Worm (Caenorhabditis elegans): ENCODE data around the gene C45B11.9.

C45B11.9 gene

DNA sequence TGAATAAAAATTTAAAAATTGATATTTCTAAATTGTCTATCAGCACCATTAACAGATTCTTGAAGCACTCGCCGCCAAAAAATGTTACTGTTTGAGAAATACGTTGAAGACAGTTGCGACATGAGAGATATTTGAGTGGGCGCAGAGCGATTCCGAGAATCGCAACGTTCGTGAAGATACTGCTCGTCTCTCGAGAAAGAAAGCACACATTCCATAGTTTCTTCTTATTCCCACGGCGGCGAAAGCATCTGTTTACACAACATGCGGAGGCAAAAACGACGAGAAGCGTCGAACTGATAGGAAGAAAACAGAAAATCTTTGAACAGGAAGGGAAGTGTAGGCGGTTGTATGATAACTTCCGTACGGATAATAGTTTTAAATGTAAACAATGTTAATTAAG is 42.4 kb downstream of the C45B11.9 start:
- TF ChIP-seq dmd-6 (GFP tag; IDR thresholded peaks at IDR 0.05) (peak; percentile 32; the same call in 1 of the 2 replicates), snpc-4 (tag; optimal IDR thresholded peaks at IDR 0.05) (no peak), ZK546.5 (tag; optimal IDR thresholded peaks at IDR 0.05) (no peak), nhr-48 (tag; optimal IDR thresholded peaks at IDR 0.05) (no peak), dmd-9 (GFP tag; IDR thresholded peaks at IDR 0.05) (peak; percentile 44; the same call in 1 of the 2 replicates), pqm-1 (tag; optimal IDR thresholded peaks at IDR 0.05) (no peak), ztf-7 (tag; optimal IDR thresholded peaks at IDR 0.05) (no peak), gei-8 (GFP tag; optimal IDR thresholded peaks at IDR 0.05) (no peak), hlh-30 (tag; optimal IDR thresholded peaks at IDR 0.05; ENCODE audit: insufficient read depth) (no peak), mdl-1 (tag; optimal IDR thresholded peaks at IDR 0.05) (no peak), zfp-3 (GFP tag; conservative IDR thresholded peaks at IDR 0.05) (no peak), sdz-12 (GFP tag; optimal IDR thresholded peaks at IDR 0.05) (peak; percentile 21), T26A8.4 (GFP tag; IDR thresholded peaks at IDR 0.05) (peak; percentile 58), nhr-111 (GFP tag; optimal IDR thresholded peaks at IDR 0.05) (no peak), lsy-2 (tag; optimal IDR thresholded peaks at IDR 0.05) (peak; percentile 13 to 36), nhr-102 (tag; optimal IDR thresholded peaks at IDR 0.05) (no peak), snpc-1.2 (GFP tag; IDR thresholded peaks at IDR 0.05) (no peak), tra-1 (GFP tag; IDR thresholded peaks at IDR 0.05) (0 out of 2 replicates have a peak, but pooled peaks have one; percentile 48), unc-62 (GFP tag; optimal IDR thresholded peaks at IDR 0.05 in 1 of 2) (peak in 1 of 2 experiments; percentile 94), unc-62 (tag; optimal IDR thresholded peaks at IDR 0.05) (no peak), mxl-2 (GFP tag; conservative IDR thresholded peaks at IDR 0.05) (no peak), dmd-8 (GFP tag; IDR thresholded peaks at IDR 0.05) (0 out of 2 replicates have a peak, but pooled peaks have one; percentile 9), spr-3 (GFP tag; optimal IDR thresholded peaks at IDR 0.05) (no peak), daf-16 (GFP tag; optimal IDR thresholded peaks at IDR 0.05) (peak in 1 of 2 experiments; percentile 96), daf-16 (tag; optimal IDR thresholded peaks at IDR 0.05) (no peak), Y5F2A.4 (GFP tag; optimal IDR thresholded peaks at IDR 0.05) (no peak), F49E8.2 (tag; optimal IDR thresholded peaks at IDR 0.05; ENCODE audit: borderline replicate concordance) (no peak), ama-1 (optimal IDR thresholded peaks at IDR 0.05) (peak; percentile 30), pha-4 (GFP tag; IDR thresholded peaks at IDR 0.05) (peak; percentile 47; the same call in 1 of the 2 replicates), pha-4 (tag; optimal IDR thresholded peaks at IDR 0.05) (no peak), nhr-237 (tag; optimal IDR thresholded peaks at IDR 0.05) (no peak), D1046.2 (GFP tag; IDR thresholded peaks at IDR 0.05) (no peak), dpl-1 (GFP tag; optimal IDR thresholded peaks at IDR 0.05) (no peak), mdt-29 (GFP tag; IDR thresholded peaks at IDR 0.05) (no peak), hlh-11 (tag; optimal IDR thresholded peaks at IDR 0.05) (peak; percentile 78), F37D6.2 (tag; optimal IDR thresholded peaks at IDR 0.05) (no peak), lin-38 (GFP tag; IDR thresholded peaks at IDR 0.05) (0 out of 2 replicates have a peak, but pooled peaks have one; percentile 7), lin-1 (GFP tag; IDR thresholded peaks at IDR 0.05) (no peak), aha-1 (tag) (peak; percentile 94), madf-9 (GFP tag; conservative IDR thresholded peaks at IDR 0.05) (no peak), duxl-1 (tag; optimal IDR thresholded peaks at IDR 0.05; ENCODE audit: poor library complexity) (no peak), lim-7 (GFP tag; IDR thresholded peaks at IDR 0.05) (no peak), dve-1 (tag; optimal IDR thresholded peaks at IDR 0.05; ENCODE audit: insufficient read depth) (peak; percentile 11), lin-13 (GFP tag; optimal IDR thresholded peaks at IDR 0.05) (peak; percentile 16), nhr-28 (tag; optimal IDR thresholded peaks at IDR 0.05) (peak; percentile 32), nhr-10 (tag; optimal IDR thresholded peaks at IDR 0.05) (no peak), cey-2 (tag; optimal IDR thresholded peaks at IDR 0.05; ENCODE audit: borderline replicate concordance, insufficient read depth) (no peak), nhr-11 (tag; optimal IDR thresholded peaks at IDR 0.05) (peak; percentile 73), R02D3.7 (tag; optimal IDR thresholded peaks at IDR 0.05) (no peak), lin-39 (tag; optimal IDR thresholded peaks at IDR 0.05) (no peak), madf-5 (GFP tag; IDR thresholded peaks at IDR 0.05) (no peak)

Measured in whole organism, L4 larva.